Comparison of ENCODE assay signal across 1 fruit fly cellular context in genomic region chr2L:18454128-18454788, dm6.
TF ChIP-seq lines count a peak whose summit lies in the region.

Gene bsf (minus strand): TSS chr2L:18454587.
Gene Ntf-2r (plus strand): TSS chr2L:18454649.

TF ChIP-seq in whole organism, embryonic, 481 proteins besides CTCF, POLR2A, EP300 and RAD21 (continued from another document and continues in another):
- peak; percentile 78; the same call in 2 of the 3 replicates for TF ChIP-seq CG34422 (GFP tag; IDR thresholded peaks at IDR 0.05; lab: Robert Waterston, UW)
- peak; percentile 93 for TF ChIP-seq Dref (GFP tag; IDR thresholded peaks at IDR 0.05; lab: Robert Waterston, UW)
- TF ChIP-seq usp (GFP tag; optimal IDR thresholded peaks at IDR 0.05; lab: Kevin White, UChicago): no peak
- no peak for TF ChIP-seq CG7786 (GFP tag; optimal IDR thresholded peaks at IDR 0.05; lab: Kevin White, UChicago)
- no peak for TF ChIP-seq CG7372 (GFP tag; IDR thresholded peaks at IDR 0.05; lab: Robert Waterston, UW)
- TF ChIP-seq tll (GFP tag; optimal IDR thresholded peaks at IDR 0.05; lab: Kevin White, UChicago): no peak
- no peak for TF ChIP-seq CG4404 (GFP tag; IDR thresholded peaks at IDR 0.05; lab: Robert Waterston, UW)
- TF ChIP-seq Dip2 (GFP tag; IDR thresholded peaks at IDR 0.05; lab: Robert Waterston, UW): no peak
- peak; percentile 74 for TF ChIP-seq nerfin-2 (GFP tag; IDR thresholded peaks at IDR 0.05; lab: Robert Waterston, UW; ENCODE audit: partially characterized antibody)
- TF ChIP-seq Antp (GFP tag; optimal IDR thresholded peaks at IDR 0.05; lab: Kevin White, UChicago): no peak
- TF ChIP-seq Adf1 (GFP tag; IDR thresholded peaks at IDR 0.05; lab: Robert Waterston, UW): no peak
- TF ChIP-seq CG13296 (GFP tag; optimal IDR thresholded peaks at IDR 0.05; lab: Kevin White, UChicago): no peak
- TF ChIP-seq hbn (GFP tag; IDR thresholded peaks at IDR 0.05; lab: Robert Waterston, UW; ENCODE audit: partially characterized antibody): peak; percentile 94
- TF ChIP-seq CG17568 (GFP tag; optimal IDR thresholded peaks at IDR 0.05; lab: Kevin White, UChicago): no peak
- TF ChIP-seq CG14860 (GFP tag; IDR thresholded peaks at IDR 0.05; lab: Robert Waterston, UW; ENCODE audit: partially characterized antibody): peak; percentile 87
- TF ChIP-seq Dad (GFP tag; optimal IDR thresholded peaks at IDR 0.05; lab: Kevin White, UChicago): no peak
- 0 out of 2 replicates have a peak, but pooled peaks have one; percentile 6 for TF ChIP-seq Drgx (GFP tag; IDR thresholded peaks at IDR 0.05; lab: Robert Waterston, UW)
- TF ChIP-seq gsb-n (tag; optimal IDR thresholded peaks at IDR 0.05; lab: Kevin White, UChicago): no peak
- no peak for TF ChIP-seq Gsc (GFP tag; IDR thresholded peaks at IDR 0.05; lab: Robert Waterston, UW)
- no peak for TF ChIP-seq CG6272 (GFP tag; IDR thresholded peaks at IDR 0.05; lab: Robert Waterston, UW)
- TF ChIP-seq tna (GFP tag; IDR thresholded peaks at IDR 0.05; lab: Robert Waterston, UW; ENCODE audit: partially characterized antibody): peak; percentile 86
- no peak for TF ChIP-seq wdn (GFP tag; IDR thresholded peaks at IDR 0.05; lab: Robert Waterston, UW)
- no peak for TF ChIP-seq Awh (GFP tag; IDR thresholded peaks at IDR 0.05; lab: Robert Waterston, UW)
- TF ChIP-seq Sry-δ (GFP tag; optimal IDR thresholded peaks at IDR 0.05; lab: Kevin White, UChicago): peak; percentile 79
- peak; percentile 86 for TF ChIP-seq Med (GFP tag; lab: Kevin White, UChicago)
- no peak for TF ChIP-seq CG30431 (GFP tag; optimal IDR thresholded peaks at IDR 0.05; lab: Kevin White, UChicago)
- peak; percentile 47 for TF ChIP-seq phol (tag; optimal IDR thresholded peaks at IDR 0.05; lab: Kevin White, UChicago)
- no peak for TF ChIP-seq CG10543 (GFP tag; optimal IDR thresholded peaks at IDR 0.05; lab: Kevin White, UChicago)
- peak; percentile 55 for TF ChIP-seq YL-1 (GFP tag; optimal IDR thresholded peaks at IDR 0.05; lab: Kevin White, UChicago)
- TF ChIP-seq CG30403 (GFP tag; optimal IDR thresholded peaks at IDR 0.05; lab: Kevin White, UChicago): no peak
- no peak for TF ChIP-seq CG2889 (GFP tag; IDR thresholded peaks at IDR 0.05; lab: Robert Waterston, UW)
- TF ChIP-seq HLH54F (GFP tag; optimal IDR thresholded peaks at IDR 0.05; lab: Kevin White, UChicago): no peak
- TF ChIP-seq zen (tag; optimal IDR thresholded peaks at IDR 0.05; lab: Kevin White, UChicago): no peak
- peak; percentile 54 for TF ChIP-seq Ets97D (GFP tag; optimal IDR thresholded peaks at IDR 0.05; lab: Kevin White, UChicago)
- TF ChIP-seq CG8924 (tag; optimal IDR thresholded peaks at IDR 0.05; lab: Kevin White, UChicago): no peak
- no peak for TF ChIP-seq CG10209 (GFP tag; optimal IDR thresholded peaks at IDR 0.05; lab: Kevin White, UChicago)
- peak in 1 of 2 experiments; percentile 96 for TF ChIP-seq Pdp1 (GFP tag; optimal IDR thresholded peaks at IDR 0.05; lab: Kevin White, UChicago)
- TF ChIP-seq gce (GFP tag; IDR thresholded peaks at IDR 0.05; lab: Robert Waterston, UW): no peak
- TF ChIP-seq CHES-1-like (GFP tag; optimal IDR thresholded peaks at IDR 0.05; lab: Kevin White, UChicago): no peak
- peak; percentile 84 for TF ChIP-seq sna (GFP tag; IDR thresholded peaks at IDR 0.05; lab: Robert Waterston, UW; ENCODE audit: partially characterized antibody)
- no peak for TF ChIP-seq so (GFP tag; IDR thresholded peaks at IDR 0.05; lab: Robert Waterston, UW)
- peak; percentile 26 for TF ChIP-seq nmo (GFP tag; optimal IDR thresholded peaks at IDR 0.05; lab: Kevin White, UChicago)
- TF ChIP-seq cas (GFP tag; IDR thresholded peaks at IDR 0.05; lab: Robert Waterston, UW): no peak
- TF ChIP-seq D19B (GFP tag; optimal IDR thresholded peaks at IDR 0.05; lab: Kevin White, UChicago): no peak
- no peak for TF ChIP-seq ci (GFP tag; IDR thresholded peaks at IDR 0.05; lab: Robert Waterston, UW)
- TF ChIP-seq Hr3 (GFP tag; optimal IDR thresholded peaks at IDR 0.05; lab: Kevin White, UChicago): no peak
- no peak for TF ChIP-seq CG8089 (GFP tag; optimal IDR thresholded peaks at IDR 0.05; lab: Kevin White, UChicago)
- peak; percentile 28 for TF ChIP-seq CG17802 (tag; optimal IDR thresholded peaks at IDR 0.05; lab: Kevin White, UChicago)
- no peak for TF ChIP-seq CG6654 (GFP tag; optimal IDR thresholded peaks at IDR 0.05; lab: Kevin White, UChicago)
- TF ChIP-seq CG4730 (GFP tag; IDR thresholded peaks at IDR 0.05; lab: Robert Waterston, UW): no peak
- TF ChIP-seq CG10267 (tag; optimal IDR thresholded peaks at IDR 0.05; lab: Kevin White, UChicago): no peak
- peak; percentile 85 for TF ChIP-seq Doc3 (GFP tag; IDR thresholded peaks at IDR 0.05; lab: Robert Waterston, UW; ENCODE audit: partially characterized antibody)
- no peak for TF ChIP-seq pum (GFP tag; optimal IDR thresholded peaks at IDR 0.05; lab: Kevin White, UChicago)
- TF ChIP-seq Dll (GFP tag; IDR thresholded peaks at IDR 0.05; lab: Robert Waterston, UW; ENCODE audit: partially characterized antibody): peak; percentile 90
- TF ChIP-seq sob (GFP tag; IDR thresholded peaks at IDR 0.05; lab: Robert Waterston, UW): 0 out of 2 replicates have a peak, but pooled peaks have one; percentile 7
- TF ChIP-seq p53 (GFP tag; optimal IDR thresholded peaks at IDR 0.05; lab: Kevin White, UChicago): no peak
- TF ChIP-seq Ravus (GFP tag; IDR thresholded peaks at IDR 0.05; lab: Robert Waterston, UW): no peak
- TF ChIP-seq NC2β (GFP tag; optimal IDR thresholded peaks at IDR 0.05; lab: Kevin White, UChicago): no peak
- TF ChIP-seq CG12659 (GFP tag; optimal IDR thresholded peaks at IDR 0.05; lab: Kevin White, UChicago): peak; percentile 11
- no peak for TF ChIP-seq Lim3 (GFP tag; IDR thresholded peaks at IDR 0.05; lab: Robert Waterston, UW)
- TF ChIP-seq knrl (GFP tag; IDR thresholded peaks at IDR 0.05; lab: Robert Waterston, UW; ENCODE audit: partially characterized antibody): peak; percentile 91
- no peak for TF ChIP-seq CG18599 (GFP tag; optimal IDR thresholded peaks at IDR 0.05; lab: Kevin White, UChicago)
- TF ChIP-seq CG17186 (GFP tag; optimal IDR thresholded peaks at IDR 0.05; lab: Kevin White, UChicago): peak; percentile 53
- TF ChIP-seq lmd (GFP tag; IDR thresholded peaks at IDR 0.05; lab: Robert Waterston, UW): no peak
- TF ChIP-seq CG13894 (tag; optimal IDR thresholded peaks at IDR 0.05; lab: Kevin White, UChicago): no peak
- TF ChIP-seq CG9876 (GFP tag; optimal IDR thresholded peaks at IDR 0.05; lab: Kevin White, UChicago): no peak
- no peak for TF ChIP-seq CG2678 (tag; optimal IDR thresholded peaks at IDR 0.05; lab: Kevin White, UChicago)
- TF ChIP-seq lab (GFP tag; optimal IDR thresholded peaks at IDR 0.05; lab: Kevin White, UChicago): no peak
- TF ChIP-seq CG14441 (GFP tag; IDR thresholded peaks at IDR 0.05; lab: Robert Waterston, UW): no peak
- TF ChIP-seq corto (GFP tag; optimal IDR thresholded peaks at IDR 0.05; lab: Kevin White, UChicago): no peak
- TF ChIP-seq CG14014 (GFP tag; IDR thresholded peaks at IDR 0.05; lab: Robert Waterston, UW): 0 out of 2 replicates have a peak, but pooled peaks have one; percentile 17
- peak; percentile 51 for TF ChIP-seq pita (GFP tag; optimal IDR thresholded peaks at IDR 0.05; lab: Kevin White, UChicago)
- no peak for TF ChIP-seq cato (GFP tag; optimal IDR thresholded peaks at IDR 0.05; lab: Kevin White, UChicago; ENCODE audit: borderline replicate concordance)
- TF ChIP-seq btn (GFP tag; optimal IDR thresholded peaks at IDR 0.05; lab: Kevin White, UChicago): no peak
- no peak for TF ChIP-seq pb (GFP tag; optimal IDR thresholded peaks at IDR 0.05; lab: Kevin White, UChicago)
- no peak for TF ChIP-seq CG13424 (tag; optimal IDR thresholded peaks at IDR 0.05; lab: Kevin White, UChicago)
- peak; percentile 16 for TF ChIP-seq CG13775 (GFP tag; optimal IDR thresholded peaks at IDR 0.05; lab: Kevin White, UChicago)
- TF ChIP-seq inv (GFP tag; IDR thresholded peaks at IDR 0.05; lab: Robert Waterston, UW; ENCODE audit: partially characterized antibody): peak; percentile 82
- no peak for TF ChIP-seq HHEX (GFP tag; optimal IDR thresholded peaks at IDR 0.05; lab: Kevin White, UChicago)
- TF ChIP-seq jigr1 (GFP tag; IDR thresholded peaks at IDR 0.05; lab: Robert Waterston, UW): no peak
- TF ChIP-seq dmrt11E (tag; optimal IDR thresholded peaks at IDR 0.05; lab: Kevin White, UChicago): no peak
- TF ChIP-seq CG6854 (GFP tag; optimal IDR thresholded peaks at IDR 0.05; lab: Kevin White, UChicago): no peak
- TF ChIP-seq Scr (GFP tag; IDR thresholded peaks at IDR 0.05; lab: Robert Waterston, UW; ENCODE audit: partially characterized antibody): peak; percentile 88
- no peak for TF ChIP-seq Taf1 (GFP tag; IDR thresholded peaks at IDR 0.05; lab: Robert Waterston, UW)
- no peak for TF ChIP-seq CG3726 (GFP tag; IDR thresholded peaks at IDR 0.05; lab: Robert Waterston, UW)
- TF ChIP-seq Hmx (GFP tag; optimal IDR thresholded peaks at IDR 0.05; lab: Kevin White, UChicago): no peak
- no peak for TF ChIP-seq tap (tag; optimal IDR thresholded peaks at IDR 0.05; lab: Kevin White, UChicago)
- no peak for TF ChIP-seq Mes4 (GFP tag; optimal IDR thresholded peaks at IDR 0.05; lab: Kevin White, UChicago)
- no peak for TF ChIP-seq Hand (GFP tag; optimal IDR thresholded peaks at IDR 0.05; lab: Kevin White, UChicago)
- no peak for TF ChIP-seq cg (GFP tag; optimal IDR thresholded peaks at IDR 0.05; lab: Kevin White, UChicago)
- TF ChIP-seq ase (GFP tag; IDR thresholded peaks at IDR 0.05; lab: Robert Waterston, UW): no peak
- no peak for TF ChIP-seq twi (tag; optimal IDR thresholded peaks at IDR 0.05; lab: Kevin White, UChicago)
- no peak for TF ChIP-seq crc (GFP tag; optimal IDR thresholded peaks at IDR 0.05; lab: Kevin White, UChicago)
- no peak for TF ChIP-seq Fer1 (GFP tag; optimal IDR thresholded peaks at IDR 0.05; lab: Kevin White, UChicago)
- no peak for TF ChIP-seq Meics (GFP tag; optimal IDR thresholded peaks at IDR 0.05; lab: Kevin White, UChicago)
- no peak for TF ChIP-seq run (tag; optimal IDR thresholded peaks at IDR 0.05; lab: Kevin White, UChicago)
- TF ChIP-seq CG10431 (GFP tag; optimal IDR thresholded peaks at IDR 0.05; lab: Kevin White, UChicago): no peak
- no peak for TF ChIP-seq eyg (GFP tag; optimal IDR thresholded peaks at IDR 0.05; lab: Kevin White, UChicago)
- peak; percentile 75; the same call in 1 of the 4 replicates for TF ChIP-seq chinmo (GFP tag; IDR thresholded peaks at IDR 0.05; lab: Robert Waterston, UW; ENCODE audit: partially characterized antibody)
- TF ChIP-seq CG7556 (GFP tag; optimal IDR thresholded peaks at IDR 0.05; lab: Kevin White, UChicago): no peak
- TF ChIP-seq amos (GFP tag; IDR thresholded peaks at IDR 0.05; lab: Robert Waterston, UW; ENCODE audit: partially characterized antibody): peak; percentile 93
- no peak for TF ChIP-seq CG10565 (GFP tag; optimal IDR thresholded peaks at IDR 0.05; lab: Kevin White, UChicago)
- no peak for TF ChIP-seq luna (GFP tag; optimal IDR thresholded peaks at IDR 0.05; lab: Kevin White, UChicago)
- TF ChIP-seq CG34224 (GFP tag; IDR thresholded peaks at IDR 0.05; lab: Robert Waterston, UW; ENCODE audit: partially characterized antibody): peak; percentile 91
- no peak for TF ChIP-seq CG1233 (GFP tag; optimal IDR thresholded peaks at IDR 0.05; lab: Kevin White, UChicago)
- no peak for TF ChIP-seq NFAT (GFP tag; IDR thresholded peaks at IDR 0.05; lab: Robert Waterston, UW)
- peak; percentile 39 for TF ChIP-seq CG14710 (tag; optimal IDR thresholded peaks at IDR 0.05; lab: Kevin White, UChicago)
- no peak for TF ChIP-seq Abd-B (GFP tag; optimal IDR thresholded peaks at IDR 0.05; lab: Kevin White, UChicago)
- peak; percentile 74 for TF ChIP-seq Dp (GFP tag; optimal IDR thresholded peaks at IDR 0.05; lab: Kevin White, UChicago)
- no peak for TF ChIP-seq nom (GFP tag; optimal IDR thresholded peaks at IDR 0.05; lab: Kevin White, UChicago)
- TF ChIP-seq CG3995 (GFP tag; optimal IDR thresholded peaks at IDR 0.05; lab: Kevin White, UChicago): peak; percentile 77
- TF ChIP-seq CoRest (tag; optimal IDR thresholded peaks at IDR 0.05; lab: Kevin White, UChicago): no peak
- TF ChIP-seq Oaz (GFP tag; IDR thresholded peaks at IDR 0.05; lab: Robert Waterston, UW): no peak
- TF ChIP-seq HLHmδ (GFP tag; optimal IDR thresholded peaks at IDR 0.05; lab: Kevin White, UChicago): no peak
- peak; percentile 33 for TF ChIP-seq trem (tag; optimal IDR thresholded peaks at IDR 0.05; lab: Kevin White, UChicago)
- no peak for TF ChIP-seq Hsf (GFP tag; optimal IDR thresholded peaks at IDR 0.05; lab: Kevin White, UChicago)
- TF ChIP-seq CG12071 (GFP tag; optimal IDR thresholded peaks at IDR 0.05; lab: Kevin White, UChicago): no peak
- peak; percentile 60 for TF ChIP-seq CG2116 (GFP tag; optimal IDR thresholded peaks at IDR 0.05; lab: Kevin White, UChicago)
- TF ChIP-seq CG6689 (GFP tag; IDR thresholded peaks at IDR 0.05; lab: Robert Waterston, UW): no peak
- no peak for TF ChIP-seq exex (tag; optimal IDR thresholded peaks at IDR 0.05; lab: Kevin White, UChicago)
- no peak for TF ChIP-seq CG16779 (GFP tag; IDR thresholded peaks at IDR 0.05; lab: Robert Waterston, UW)
- TF ChIP-seq CG9437 (GFP tag; optimal IDR thresholded peaks at IDR 0.05; lab: Kevin White, UChicago): no peak
- no peak for TF ChIP-seq Hey (tag; optimal IDR thresholded peaks at IDR 0.05; lab: Kevin White, UChicago)
- no peak for TF ChIP-seq ind (GFP tag; optimal IDR thresholded peaks at IDR 0.05; lab: Kevin White, UChicago)
- no peak for TF ChIP-seq CG10147 (GFP tag; optimal IDR thresholded peaks at IDR 0.05; lab: Kevin White, UChicago)
- TF ChIP-seq bowl (GFP tag; IDR thresholded peaks at IDR 0.05; lab: Robert Waterston, UW): no peak
- no peak for TF ChIP-seq slp2 (GFP tag; optimal IDR thresholded peaks at IDR 0.05; lab: Kevin White, UChicago)
- TF ChIP-seq CG6254 (GFP tag; optimal IDR thresholded peaks at IDR 0.05; lab: Kevin White, UChicago): no peak
- no peak for TF ChIP-seq sens-2 (GFP tag; IDR thresholded peaks at IDR 0.05; lab: Robert Waterston, UW)
- TF ChIP-seq grn (GFP tag; optimal IDR thresholded peaks at IDR 0.05; lab: Kevin White, UChicago): no peak
- no peak for TF ChIP-seq CG17912 (GFP tag; optimal IDR thresholded peaks at IDR 0.05; lab: Kevin White, UChicago)
- peak; percentile 77 for TF ChIP-seq CG9797 (GFP tag; optimal IDR thresholded peaks at IDR 0.05; lab: Kevin White, UChicago)
- 0 out of 2 replicates have a peak, but pooled peaks have one; percentile 11 for TF ChIP-seq Ptx1 (GFP tag; IDR thresholded peaks at IDR 0.05; lab: Robert Waterston, UW)
- peak; percentile 91 for TF ChIP-seq CG42726 (GFP tag; IDR thresholded peaks at IDR 0.05; lab: Robert Waterston, UW; ENCODE audit: partially characterized antibody)
- no peak for TF ChIP-seq CG15601 (tag; optimal IDR thresholded peaks at IDR 0.05; lab: Kevin White, UChicago)
